Worm (Caenorhabditis elegans): ENCODE data around the gene K10G6.9.

DNA sequence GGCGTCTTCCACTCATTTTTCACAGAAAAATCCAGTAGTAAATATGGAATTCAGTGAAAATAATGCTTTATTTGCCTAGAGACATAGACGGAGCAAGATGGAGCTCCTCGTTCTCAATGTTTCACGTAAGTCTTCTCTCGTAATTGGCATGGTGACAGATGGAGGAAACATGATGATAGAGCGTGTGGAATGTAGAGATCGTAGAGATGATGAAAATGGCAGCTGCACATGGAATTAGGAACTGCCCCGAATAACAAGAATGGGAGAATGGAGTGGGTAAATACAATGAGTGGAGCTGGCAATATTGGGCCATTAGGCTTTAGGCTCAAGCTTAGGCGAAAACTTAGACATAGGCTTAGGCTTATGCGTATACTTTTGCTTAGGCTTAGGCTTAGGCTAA, 2.9 kb downstream of the K10G6.9 start, which contains the start of gene cank-26:
- TF ChIP-seq mep-1 (tag; optimal IDR thresholded peaks at IDR 0.05) (peak; percentile 10), ztf-11 (tag; optimal IDR thresholded peaks at IDR 0.05) (no peak), nhr-12 (tag; optimal IDR thresholded peaks at IDR 0.05) (no peak), pha-4 (tag; optimal IDR thresholded peaks at IDR 0.05) (no peak), nhr-76 (tag; optimal IDR thresholded peaks at IDR 0.05) (no peak), elt-3 (tag; optimal IDR thresholded peaks at IDR 0.05) (no peak), nhr-28 (tag; optimal IDR thresholded peaks at IDR 0.05) (no peak)
